Worm (Caenorhabditis elegans) whole organism, early embryonic: ENCODE results near the gene irld-55.

ENCODE experiments used
- B0310.2 ChIP-seq: sonication (generic microtip); optimal IDR thresholded peaks from 2 replicates; lab custom pipeline; 2016; ENCODE audit warnings: mild to moderate bottlenecking, missing genetic modification characterization, missing compliant biosample characterization
- F13C5.2 ChIP-seq: sonication (generic microtip); optimal IDR thresholded peaks from 2 replicates; lab custom pipeline; 2017; ENCODE audit warnings: mild to moderate bottlenecking, missing genetic modification characterization, inconsistent platforms, missing compliant biosample characterization
- aly-1 ChIP-seq: sonication (generic microtip); optimal IDR thresholded peaks from 2 replicates; lab custom pipeline; 2016; ENCODE audit warnings: missing genetic modification characterization, missing compliant biosample characterization
- ama-1 ChIP-seq: fragments of 150-350 bp; optimal IDR thresholded peaks from 2 replicates; lab custom pipeline; 2014
- ceh-13 ChIP-seq: fragments of 200-800 bp; sonication (Bioruptor generic); optimal IDR thresholded peaks from 2 replicates; lab custom pipeline; 2018; ENCODE audit warnings: mild to moderate bottlenecking, missing genetic modification characterization, missing compliant biosample characterization
- ceh-36 ChIP-seq: sonication (generic microtip); optimal IDR thresholded peaks from 2 replicates; lab custom pipeline; 2016; ENCODE audit warnings: missing genetic modification characterization, inconsistent platforms, missing compliant biosample characterization
- ets-7 ChIP-seq: sonication (generic microtip); optimal IDR thresholded peaks from 2 replicates; lab custom pipeline; 2016; ENCODE audit warnings: missing genotype, missing genetic modification characterization, missing compliant biosample characterization
- flt-1 ChIP-seq: fragments of 200-800 bp; sonication (Bioruptor generic); IDR thresholded peaks from 2 replicates; pipeline ENCODE4 v1.3.6; 2022; ENCODE audit warnings: missing genetic modification characterization, missing compliant biosample characterization
- hmbx-1 ChIP-seq: sonication (generic microtip); optimal IDR thresholded peaks from 2 replicates; lab custom pipeline; 2016; ENCODE audit warnings: mild to moderate bottlenecking, missing genetic modification characterization, missing compliant biosample characterization
- hmg-4 ChIP-seq: fragments of 200-800 bp; sonication (Bioruptor generic); optimal IDR thresholded peaks from 2 replicates; lab custom pipeline; 2018; ENCODE audit warnings: mild to moderate bottlenecking, missing genetic modification characterization, missing compliant biosample characterization
- hnd-1 ChIP-seq: sonication (generic microtip); optimal IDR thresholded peaks from 2 replicates; lab custom pipeline; 2016; ENCODE audit warnings: missing genetic modification characterization, missing compliant biosample characterization
- pes-1 ChIP-seq: fragments of 200-800 bp; sonication (Bioruptor generic); IDR thresholded peaks from 2 replicates; pipeline ENCODE4 v1.3.6; 2022; ENCODE audit warnings: missing genetic modification reagents, missing genetic modification characterization, missing compliant biosample characterization
- scrt-1 ChIP-seq: fragments of 200-800 bp; sonication (Bioruptor generic); IDR thresholded peaks from 2 replicates; pipeline ENCODE4 v1.3.6; 2022; ENCODE audit warnings: missing genetic modification characterization, missing compliant biosample characterization
- sea-1 ChIP-seq: fragments of 200-800 bp; sonication (Bioruptor generic); conservative IDR thresholded peaks from 2 replicates; pipeline ENCODE4 v1.3.6; 2022; ENCODE audit warnings: missing genetic modification characterization, missing compliant biosample characterization
- tbx-11 ChIP-seq: fragments of 200-800 bp; sonication (Bioruptor generic); IDR thresholded peaks from 2 replicates; pipeline ENCODE4 v1.3.6; 2022; ENCODE audit warnings: missing genetic modification characterization, missing compliant biosample characterization
- tbx-37 ChIP-seq: fragments of 200-800 bp; sonication (Bioruptor generic); conservative IDR thresholded peaks from 2 replicates; pipeline ENCODE4 v1.3.6; 2022; ENCODE audit warnings: missing genetic modification reagents, missing genetic modification characterization, missing compliant biosample characterization
- tra-4 ChIP-seq: sonication (generic microtip); optimal IDR thresholded peaks from 2 replicates; lab custom pipeline; 2017; ENCODE audit warnings: missing genetic modification characterization, missing compliant biosample characterization

Gene irld-55

DNA sequence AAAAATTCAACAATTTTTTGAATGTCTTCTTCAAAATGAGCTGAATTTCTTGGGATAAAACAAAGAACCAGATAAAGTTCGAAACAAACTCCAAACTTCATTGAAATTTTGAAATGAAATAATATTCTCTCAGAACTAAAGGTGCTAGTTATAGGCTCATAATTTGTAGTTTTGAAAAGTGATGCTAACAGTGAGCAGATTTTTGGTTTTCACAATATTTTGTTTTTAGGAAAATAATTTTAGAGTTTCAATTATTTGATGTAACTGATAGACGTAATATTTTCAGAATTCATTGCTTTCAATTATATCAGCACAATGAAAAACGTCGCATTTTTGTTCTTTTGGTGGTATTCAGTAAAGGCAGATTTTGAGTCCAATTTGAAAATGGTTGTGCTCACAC, at the start of gene irld-55, which contains the start of gene irld-56:
irld-55 (plus strand) TSS at position 316 of the 400 bp plus-strand sequence.
irld-56 (minus strand) TSS at position 101 of the 400 bp plus-strand sequence.
- no peak for TF ChIP-seq pes-1
- TF ChIP-seq ets-7, result no peak
- no peak for TF ChIP-seq ceh-13 (GFP tag; lab: Kevin White, UChicago)
- no peak for TF ChIP-seq ceh-36 (tag; lab: Kevin White, UChicago)
- no peak for TF ChIP-seq tbx-37
- TF ChIP-seq flt-1 (GFP tag; lab: Robert Waterston, UW), result no peak
- TF ChIP-seq sea-1 (GFP tag; lab: Robert Waterston, UW), result no peak
- no peak for TF ChIP-seq scrt-1 (GFP tag; lab: Robert Waterston, UW)

ce11 chrIV:13979797-13980459, 40.1 kb upstream of the irld-55 start, which contains the start of gene dnbp-1:
dnbp-1 (minus strand) TSS chrIV:13979847.
- no peak for TF ChIP-seq tra-4 (tag; lab: Kevin White, UChicago)
- no peak for TF ChIP-seq hmbx-1 (tag; lab: Kevin White, UChicago)
- no peak for TF ChIP-seq sea-1 (GFP tag; lab: Robert Waterston, UW)
- no peak for TF ChIP-seq tbx-11 (GFP tag; lab: Robert Waterston, UW)
- TF ChIP-seq ceh-36 (tag; lab: Kevin White, UChicago), result no peak

ce11 chrIV:13982425-13982824, 37.6 kb upstream of the irld-55 start, which contains the start of gene gei-18:
gei-18 (minus strand) TSS chrIV:13982525.
- no peak for TF ChIP-seq hnd-1 (tag; lab: Kevin White, UChicago)
- no peak for TF ChIP-seq hmg-4 (GFP tag; lab: Kevin White, UChicago)
- TF ChIP-seq B0310.2, result no peak
- no peak for TF ChIP-seq scrt-1 (GFP tag; lab: Robert Waterston, UW)

- no peak for TF ChIP-seq hmbx-1 (tag; lab: Kevin White, UChicago)
These were observed 36.0 kb upstream of the irld-55 start, which contains the start of gene tor-2 for ce11 chrIV:13984041-13984440. tor-2 (minus strand) TSS chrIV:13984141.

DNA sequence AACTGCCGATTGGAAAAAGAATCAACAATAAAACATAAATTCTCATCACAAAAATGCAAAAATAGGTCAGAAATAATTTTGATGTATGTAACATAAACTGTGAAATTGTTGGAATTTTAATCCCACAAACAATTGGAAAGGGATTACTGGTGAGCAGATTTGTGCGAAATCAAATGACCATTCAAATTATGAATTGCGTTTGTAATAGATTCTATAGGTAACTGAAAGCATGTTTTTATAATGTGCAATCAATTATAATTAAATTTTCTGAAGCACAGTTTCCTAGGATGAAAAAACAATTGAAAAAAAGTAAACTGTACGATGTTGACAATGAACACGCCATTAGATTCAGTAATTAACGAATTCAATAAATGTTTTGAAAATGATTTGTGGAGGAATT, 34.3 kb upstream of the irld-55 start, which contains the start of gene tor-1:
tor-1 (minus strand) TSS at position 101 of the 400 bp plus-strand sequence.
- TF ChIP-seq aly-1 (tag; lab: Kevin White, UChicago), result no peak
- no peak for TF ChIP-seq scrt-1 (GFP tag; lab: Robert Waterston, UW)
- no peak for TF ChIP-seq hmbx-1 (tag; lab: Kevin White, UChicago)

ce11 chrIV:13988781-13989180, 31.2 kb upstream of the irld-55 start, which contains the start of gene egl-23:
egl-23 (plus strand) TSS chrIV:13989081.
- TF ChIP-seq hmbx-1 (tag; lab: Kevin White, UChicago) (no peak), aly-1 (tag; lab: Kevin White, UChicago) (no peak), F13C5.2 (tag; lab: Kevin White, UChicago) (no peak), sea-1 (GFP tag; lab: Robert Waterston, UW) (no peak), tbx-37 (no peak), tra-4 (tag; lab: Kevin White, UChicago) (no peak)

DNA sequence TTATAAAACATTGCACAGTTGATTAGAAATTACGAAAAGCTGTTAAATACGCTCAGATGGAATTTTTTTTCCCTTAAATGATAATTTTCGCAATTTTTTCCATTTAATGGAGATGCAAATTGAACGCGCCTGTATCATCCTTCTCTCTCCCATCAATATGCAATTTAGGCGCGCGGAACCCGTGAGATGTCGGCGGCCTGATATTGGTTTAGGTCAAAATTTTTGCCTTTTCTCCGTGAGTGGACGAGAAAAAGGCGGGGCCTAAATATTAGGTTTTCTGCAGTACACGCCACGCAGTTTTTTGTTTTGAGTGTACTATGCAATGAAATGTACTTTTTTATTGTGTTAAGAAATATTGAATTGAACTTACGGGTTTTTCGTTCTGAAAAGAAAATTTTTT, 30.1 kb upstream of the irld-55 start:
- TF ChIP-seq ceh-13 (GFP tag; lab: Kevin White, UChicago), result no peak
- TF ChIP-seq ceh-36 (tag; lab: Kevin White, UChicago), result no peak
- TF ChIP-seq aly-1 (tag; lab: Kevin White, UChicago), result no peak
- TF ChIP-seq hmbx-1 (tag; lab: Kevin White, UChicago), result no peak
- no peak for TF ChIP-seq scrt-1 (GFP tag; lab: Robert Waterston, UW)
- no peak for TF ChIP-seq sea-1 (GFP tag; lab: Robert Waterston, UW)
- TF ChIP-seq ets-7, result no peak
- no peak for TF ChIP-seq flt-1 (GFP tag; lab: Robert Waterston, UW)
- TF ChIP-seq tbx-37, result no peak
- no peak for TF ChIP-seq F13C5.2 (tag; lab: Kevin White, UChicago)
- TF ChIP-seq ama-1 (lab: Kevin White, UChicago), result no peak

ce11 chrIV:14001782-14002181, 18.2 kb upstream of the irld-55 start:
- TF ChIP-seq F13C5.2 (tag; lab: Kevin White, UChicago) (no peak), tra-4 (tag; lab: Kevin White, UChicago) (no peak), pes-1 (no peak)

DNA sequence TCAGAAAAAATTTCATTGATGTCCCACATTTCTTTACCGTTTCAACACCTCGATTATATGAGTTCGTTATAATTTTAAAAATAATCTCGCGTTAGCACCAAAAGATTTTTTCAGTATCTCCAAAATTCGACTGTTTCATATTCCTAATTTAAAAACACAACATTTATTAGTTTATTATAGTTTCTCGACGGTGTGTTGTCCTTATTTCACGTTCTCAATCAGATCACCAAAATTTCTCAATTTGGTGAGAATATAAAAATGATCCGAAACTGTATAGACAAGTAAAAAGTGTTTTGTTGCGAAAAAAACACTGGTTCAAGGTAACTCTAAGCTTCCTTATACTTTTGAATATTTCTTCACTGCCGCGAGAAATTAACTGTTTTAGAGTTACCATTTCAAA, 11.3 kb upstream of the irld-55 start:
- no peak for TF ChIP-seq pes-1
- no peak for TF ChIP-seq B0310.2
- TF ChIP-seq hmbx-1 (tag; lab: Kevin White, UChicago), result no peak
